Fruit fly (Drosophila melanogaster) whole organism, wandering third instar larva: Measurements from ENCODE around the gene dbo.

Experiments used
- Abd-B ChIP-seq: fragments of >200 bp; optimal IDR thresholded peaks from 2 replicates; lab custom pipeline; 2017; ENCODE audit warnings: missing biosample characterization, missing genetic modification characterization
- CG32264 ChIP-seq: fragments of 200-800 bp; sonication (Bioruptor generic); optimal IDR thresholded peaks from 2 replicates; lab custom pipeline; 2016; ENCODE audit warnings: missing biosample characterization, missing genetic modification characterization
- CG9705 ChIP-seq: fragments of 200-800 bp; sonication (Bioruptor generic); optimal IDR thresholded peaks from 2 replicates; lab custom pipeline; 2018; ENCODE audit warnings: missing biosample characterization, mild to moderate bottlenecking, missing genetic modification characterization
- CrebA ChIP-seq: fragments of 200-800 bp; sonication (Bioruptor generic); optimal IDR thresholded peaks from 2 replicates; lab custom pipeline; 2016; ENCODE audit warnings: missing biosample characterization, mild to moderate bottlenecking, missing genetic modification characterization, borderline replicate concordance
- Dfd ChIP-seq: fragments of >200 bp; optimal IDR thresholded peaks from 2 replicates; lab custom pipeline; 2017; ENCODE audit warnings: missing biosample characterization, missing genetic modification characterization
- Dif ChIP-seq: fragments of 200-275, 200-300 bp; sonication (Bioruptor generic); optimal IDR thresholded peaks from 2 replicates; lab custom pipeline; 2018; ENCODE audit warnings: missing biosample characterization, missing genetic modification characterization; ENCODE audit not compliant: partially characterized antibody
- HLH106 ChIP-seq: fragments of 200-800 bp; optimal IDR thresholded peaks from 3 replicates; lab custom pipeline; 2019; ENCODE audit warnings: missing biosample characterization, mild to moderate bottlenecking, missing genetic modification characterization, moderate library complexity
- Hnf4 ChIP-seq: fragments of 200-800 bp; sonication (Bioruptor generic); optimal IDR thresholded peaks from 2 replicates; lab custom pipeline; 2016; ENCODE audit warnings: missing biosample characterization, mild to moderate bottlenecking, missing genetic modification characterization
- Hr83 ChIP-seq: fragments of 200-300 bp; sonication (Bioruptor generic); optimal IDR thresholded peaks from 2 replicates; lab custom pipeline; 2016; ENCODE audit warnings: missing biosample characterization, mild to moderate bottlenecking, missing genetic modification characterization, moderate library complexity; ENCODE audit not compliant: poor library complexity, severe bottlenecking
- Mio ChIP-seq: sonication (Bioruptor generic); optimal IDR thresholded peaks from 2 replicates; lab custom pipeline; 2016; ENCODE audit warnings: missing biosample characterization, missing genetic modification characterization
- Myc ChIP-seq: fragments of >200 bp; optimal IDR thresholded peaks from 2 replicates; lab custom pipeline; 2017
- N ChIP-seq: fragments of >200 bp; optimal IDR thresholded peaks from 2 replicates; lab custom pipeline; 2018; ENCODE audit warnings: missing biosample characterization, missing external identifiers, missing genetic modification characterization
- Rel ChIP-seq, 2 experiments: fragments of 200-800 bp; sonication (Bioruptor generic) in 1 of 2; optimal IDR thresholded peaks; 2 replicates in 1 of 2; 3 replicates in 1 of 2; lab custom pipeline; 2016 to 2019; ENCODE audit warnings: mild to moderate bottlenecking in 2 of 2, missing biosample characterization in 2 of 2, missing genetic modification characterization in 2 of 2, moderate library complexity in 1 of 2
- Sp1 ChIP-seq: fragments of 200-800 bp; sonication (Bioruptor generic); optimal IDR thresholded peaks from 3 replicates; lab custom pipeline; 2019; ENCODE audit warnings: missing biosample characterization, mild to moderate bottlenecking, missing genetic modification characterization, moderate library complexity
- Vsx2 ChIP-seq: fragments of 200-300, 225-300 bp; sonication (Bioruptor generic); optimal IDR thresholded peaks from 2 replicates; lab custom pipeline; 2018; ENCODE audit warnings: missing biosample characterization, missing genetic modification characterization; ENCODE audit not compliant: partially characterized antibody
- br ChIP-seq: fragments of 200-800 bp; sonication (Bioruptor generic); optimal IDR thresholded peaks from 2 replicates; lab custom pipeline; 2016; ENCODE audit warnings: missing biosample characterization, missing genetic modification characterization
- brk ChIP-seq: fragments of 200-800 bp; sonication (Bioruptor generic); optimal IDR thresholded peaks from 2 replicates; lab custom pipeline; 2016; ENCODE audit warnings: missing biosample characterization, mild to moderate bottlenecking, missing genetic modification characterization
- dl ChIP-seq, 2 experiments: fragments of 175-275, 200-275 bp in 1 of 2; fragments of 200-275 bp in 1 of 2; sonication (Bioruptor generic); optimal IDR thresholded peaks; lab custom pipeline; 2018; ENCODE audit warnings: mild to moderate bottlenecking in 2 of 2, missing biosample characterization in 2 of 2, missing genetic modification characterization in 2 of 2, moderate library complexity in 2 of 2; ENCODE audit not compliant: partially characterized antibody in 2 of 2, insufficient read depth in 1 of 2
- dmrt93B ChIP-seq: fragments of 200-800 bp; sonication (Bioruptor generic); optimal IDR thresholded peaks from 2 replicates; lab custom pipeline; 2018; ENCODE audit warnings: missing biosample characterization, mild to moderate bottlenecking, missing genetic modification characterization
- dsf ChIP-seq: sonication (Bioruptor generic); optimal IDR thresholded peaks from 2 replicates; lab custom pipeline; 2016; ENCODE audit warnings: missing biosample characterization, missing genetic modification characterization, borderline replicate concordance
- ey ChIP-seq: fragments of 200-800 bp; sonication (Bioruptor generic); optimal IDR thresholded peaks from 2 replicates; lab custom pipeline; 2016; ENCODE audit warnings: missing biosample characterization, missing genetic modification characterization
- foxo ChIP-seq, 2 experiments: fragments of 200-800 bp; sonication (Bioruptor generic); optimal IDR thresholded peaks; 2 replicates in 1 of 2; 3 replicates in 1 of 2; lab custom pipeline; 2016 to 2017; ENCODE audit warnings: missing biosample characterization in 2 of 2, missing genetic modification characterization in 2 of 2
- fru ChIP-seq: fragments of 200-800 bp; sonication (Bioruptor generic); optimal IDR thresholded peaks from 3 replicates; lab custom pipeline; 2016; ENCODE audit warnings: missing biosample characterization, mild to moderate bottlenecking, missing genetic modification characterization
- h ChIP-seq: fragments of 200-800 bp; sonication (Bioruptor generic); optimal IDR thresholded peaks from 3 replicates; lab custom pipeline; 2016; ENCODE audit warnings: missing biosample characterization, mild to moderate bottlenecking, missing genetic modification characterization
- jim ChIP-seq: fragments of 175-275, 200-325 bp; sonication (Bioruptor generic); optimal IDR thresholded peaks from 2 replicates; lab custom pipeline; 2016; ENCODE audit warnings: missing biosample characterization, mild to moderate bottlenecking, missing genetic modification characterization
- pan ChIP-seq: fragments of >200 bp; optimal IDR thresholded peaks from 2 replicates; lab custom pipeline; 2017
- psq ChIP-seq: fragments of 200-800 bp; sonication (Bioruptor generic); optimal IDR thresholded peaks from 3 replicates; lab custom pipeline; 2017; ENCODE audit warnings: missing biosample characterization, mild to moderate bottlenecking, missing genetic modification characterization, moderate library complexity
- sage ChIP-seq: fragments of 200-800 bp; sonication (Bioruptor generic); optimal IDR thresholded peaks from 2 replicates; lab custom pipeline; 2016; ENCODE audit warnings: missing biosample characterization, mild to moderate bottlenecking, missing genetic modification characterization
- tai ChIP-seq: sonication (Bioruptor generic); optimal IDR thresholded peaks from 2 replicates; lab custom pipeline; 2016; ENCODE audit warnings: missing biosample characterization, missing genetic modification characterization
- usp ChIP-seq: fragments of >200 bp; optimal IDR thresholded peaks from 2 replicates; lab custom pipeline; 2017; ENCODE audit warnings: missing biosample characterization, missing genetic modification characterization
- woc ChIP-seq: sonication (Bioruptor generic); optimal IDR thresholded peaks from 2 replicates; lab custom pipeline; 2016; ENCODE audit warnings: missing biosample characterization, mild to moderate bottlenecking, missing genetic modification characterization

The dbo gene

DNA sequence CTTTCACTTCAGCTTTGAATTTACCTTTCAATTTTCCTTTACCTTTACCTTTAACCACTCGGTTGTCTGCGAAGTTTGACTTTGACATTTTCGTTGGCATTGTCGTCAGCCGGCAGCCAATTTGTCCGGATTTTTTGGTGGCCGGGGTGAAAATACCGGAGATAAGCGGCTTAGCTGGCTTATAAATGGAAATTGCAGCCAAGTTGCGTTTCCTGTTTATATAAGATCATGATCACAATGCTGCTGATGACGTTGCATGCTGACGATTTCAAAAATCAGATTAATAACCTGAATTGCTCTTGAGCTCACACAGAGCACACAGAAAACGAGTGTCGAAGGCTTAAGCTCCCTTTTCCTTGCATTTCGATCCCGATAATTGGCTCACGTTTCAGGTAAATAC is 48.8 kb upstream of the dbo start:
- TF ChIP-seq Dfd (no peak), CG9705 (GFP tag; lab: Kevin White, UChicago) (no peak)

DNA sequence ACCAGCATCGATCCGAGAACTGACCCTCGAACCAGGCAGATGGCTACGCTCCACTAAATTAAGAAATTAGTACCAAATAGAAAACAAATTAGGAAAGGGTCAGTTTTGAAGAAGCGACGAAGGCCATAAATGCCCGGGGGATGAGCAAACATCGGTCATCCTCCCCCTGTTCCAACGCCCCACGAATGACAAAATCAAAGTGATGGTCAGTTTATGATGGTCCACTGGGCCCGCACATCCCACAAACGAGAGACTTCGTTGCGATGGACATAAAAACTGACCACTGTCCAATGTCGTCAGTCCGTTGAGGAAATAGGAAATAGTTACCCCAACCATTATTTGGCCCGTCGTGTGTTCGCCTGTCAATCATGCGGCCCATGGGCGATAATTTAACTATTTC is 47.7 kb upstream of the dbo start:
- no peak for TF ChIP-seq CrebA (GFP tag; lab: Kevin White, UChicago)
- no peak for TF ChIP-seq Vsx2 (GFP tag; lab: Kevin White, UChicago)
- TF ChIP-seq CG32264 (GFP tag; lab: Kevin White, UChicago), result no peak
- no peak for TF ChIP-seq woc (GFP tag; lab: Kevin White, UChicago)
- TF ChIP-seq brk (GFP tag; lab: Kevin White, UChicago), result no peak

DNA sequence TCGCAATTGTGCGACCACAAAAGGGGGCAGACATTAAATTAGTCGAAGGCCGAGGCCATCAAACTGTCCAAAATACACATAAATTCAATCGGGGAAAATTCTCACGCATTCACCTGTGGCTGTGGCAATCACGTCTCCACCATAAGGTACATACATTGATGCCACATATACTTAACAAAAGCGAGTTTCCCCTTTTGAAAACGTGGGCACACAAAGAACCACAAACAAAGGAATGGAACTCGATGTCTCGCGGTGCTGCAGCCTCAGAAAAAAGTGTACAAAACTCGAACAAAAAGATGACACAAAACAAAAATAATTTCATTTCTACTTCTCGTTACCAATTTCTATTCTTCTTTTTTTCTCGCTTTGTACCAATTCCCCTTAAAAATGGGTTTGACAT is 41.3 kb upstream of the dbo start:
- TF ChIP-seq woc (GFP tag; lab: Kevin White, UChicago), result no peak
- TF ChIP-seq HLH106, result no peak
- TF ChIP-seq sage (GFP tag; lab: Kevin White, UChicago), result no peak
- TF ChIP-seq Rel (GFP tag; optimal IDR thresholded peaks at IDR 0.05; lab: Kevin White, UChicago), result no peak
- TF ChIP-seq Rel (tag; optimal IDR thresholded peaks at IDR 0.05; lab: Kevin White, UChicago), result no peak
- no peak for TF ChIP-seq Dif (GFP tag; lab: Kevin White, UChicago)
- no peak for TF ChIP-seq Myc
- no peak for TF ChIP-seq tai (GFP tag; lab: Kevin White, UChicago)
- TF ChIP-seq N (GFP tag; lab: Kevin White, UChicago), result no peak
- no peak for TF ChIP-seq br (GFP tag; lab: Kevin White, UChicago)
- no peak for TF ChIP-seq usp

DNA sequence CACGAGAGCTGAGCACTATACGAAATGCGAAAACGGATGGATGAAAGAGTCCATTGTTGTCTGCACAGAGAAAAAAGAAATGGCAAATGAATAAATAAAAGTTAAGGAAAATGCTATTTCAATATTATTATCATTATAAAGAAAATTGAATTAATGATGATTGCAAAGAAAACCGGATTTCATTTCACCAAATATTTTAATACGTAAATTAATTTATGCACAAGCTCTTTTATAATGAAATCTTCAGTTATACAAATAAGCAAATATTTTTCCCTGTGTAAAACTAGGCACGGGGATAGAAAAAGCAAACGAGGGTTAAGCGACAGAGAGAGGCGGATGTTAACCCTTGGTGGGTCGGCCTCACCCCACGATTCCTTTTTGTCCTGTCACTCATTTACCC is 39.3 kb upstream of the dbo start:
- TF ChIP-seq Mio (GFP tag; lab: Kevin White, UChicago), result no peak
- no peak for TF ChIP-seq Abd-B (GFP tag; lab: Kevin White, UChicago)
- no peak for TF ChIP-seq h (GFP tag; lab: Kevin White, UChicago)
- no peak for TF ChIP-seq br (GFP tag; lab: Kevin White, UChicago)
- TF ChIP-seq Vsx2 (GFP tag; lab: Kevin White, UChicago), result no peak
- no peak for TF ChIP-seq foxo (GFP tag; optimal IDR thresholded peaks at IDR 0.05; lab: Kevin White, UChicago)
- TF ChIP-seq CG9705 (GFP tag; lab: Kevin White, UChicago), result no peak
- TF ChIP-seq psq, result no peak
- TF ChIP-seq sage (GFP tag; lab: Kevin White, UChicago), result no peak
- no peak for TF ChIP-seq woc (GFP tag; lab: Kevin White, UChicago)
- TF ChIP-seq dmrt93B (GFP tag; lab: Kevin White, UChicago), result no peak
- no peak for TF ChIP-seq N (GFP tag; lab: Kevin White, UChicago)
- no peak for TF ChIP-seq HLH106

DNA sequence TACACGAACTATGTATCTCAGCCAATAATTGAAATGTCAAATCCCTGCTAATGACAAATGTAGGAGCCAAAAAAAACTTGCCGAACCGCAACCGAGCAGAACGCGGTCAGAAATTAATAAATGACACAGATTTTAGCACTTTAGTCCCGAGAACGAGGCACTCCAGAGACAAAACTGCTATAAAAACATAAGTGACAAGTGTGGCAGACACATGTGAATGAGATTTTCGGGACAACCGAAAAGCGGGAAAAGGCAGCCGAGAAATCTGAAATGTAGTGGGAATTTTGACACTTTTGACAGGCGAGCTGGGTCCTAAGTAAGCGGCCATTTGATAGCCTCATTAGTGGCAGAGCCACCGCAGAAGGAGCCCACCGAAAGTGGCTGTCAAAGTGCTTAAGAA is 35.6 kb upstream of the dbo start:
- TF ChIP-seq ey (GFP tag; lab: Kevin White, UChicago) (no peak), pan (lab: Kevin White, UChicago) (no peak), dsf (GFP tag; lab: Kevin White, UChicago) (no peak), N (GFP tag; lab: Kevin White, UChicago) (no peak), Hnf4 (GFP tag; lab: Kevin White, UChicago) (no peak), HLH106 (no peak), h (GFP tag; lab: Kevin White, UChicago) (no peak), Hr83 (GFP tag; lab: Kevin White, UChicago) (no peak), Vsx2 (GFP tag; lab: Kevin White, UChicago) (no peak), jim (no peak), dl (GFP tag; optimal IDR thresholded peaks at IDR 0.05; lab: Kevin White, UChicago; ENCODE audit: insufficient read depth in 1 of 2, partially characterized antibody in 2 of 2) (no peak), Sp1 (GFP tag; lab: Kevin White, UChicago) (no peak), Mio (GFP tag; lab: Kevin White, UChicago) (no peak), CrebA (GFP tag; lab: Kevin White, UChicago) (no peak), brk (GFP tag; lab: Kevin White, UChicago) (no peak), fru (GFP tag; lab: Kevin White, UChicago) (no peak)
